Worm (Caenorhabditis elegans) whole organism, young adult: ENCODE results near the gene frpr-7.

ENCODE experiments used
- C17E4.6 ChIP-seq: fragments of 200-800 bp; sonication (Bioruptor generic); IDR thresholded peaks from 2 replicates; pipeline ENCODE4 v1.3.6; 2022; ENCODE audit warnings: missing genetic modification reagents, missing genetic modification characterization, missing compliant biosample characterization
- ama-1 ChIP-seq, 3 experiments: fragments of 150-350 bp in 1 of 3; sonication (generic microtip) in 2 of 3; optimal IDR thresholded peaks; 2 replicates each; lab custom pipeline; 2014 to 2018; ENCODE audit warnings: missing biosample characterization in 2 of 3, missing genetic modification characterization in 2 of 3, missing genetic modification reagents in 2 of 3
- aptf-3 ChIP-seq: fragments of 200-800 bp; sonication (Bioruptor generic); IDR thresholded peaks from 2 replicates; pipeline ENCODE4 v1.3.6; 2022; ENCODE audit warnings: missing genetic modification characterization, missing compliant biosample characterization
- bed-2 ChIP-seq: fragments of 200-800 bp; sonication (Bioruptor generic); IDR thresholded peaks from 2 replicates; pipeline ENCODE4 v1.3.6; 2022; ENCODE audit warnings: missing genetic modification reagents, missing genetic modification characterization, missing compliant biosample characterization
- cebp-2 ChIP-seq: fragments of 200-800 bp; sonication (Bioruptor generic); IDR thresholded peaks from 2 replicates; pipeline ENCODE4 v1.3.6; 2022; ENCODE audit warnings: missing genetic modification characterization, missing compliant biosample characterization
- ceh-27 ChIP-seq: fragments of 200-800 bp; sonication (Bioruptor generic); optimal IDR thresholded peaks from 2 replicates; lab custom pipeline; 2018; ENCODE audit warnings: mild to moderate bottlenecking, missing genetic modification characterization, moderate library complexity, missing compliant biosample characterization
- him-1 ChIP-seq: sonication (generic microtip); optimal IDR thresholded peaks from 2 replicates; lab custom pipeline; 2016; ENCODE audit warnings: missing genotype, missing genetic modification reagents, missing genetic modification characterization, missing compliant biosample characterization
- let-607 ChIP-seq, 2 experiments: fragments of 200-800 bp in 1 of 2; sonication (Bioruptor generic) in 1 of 2; sonication (generic microtip) in 1 of 2; optimal IDR thresholded peaks; 2 replicates each; lab custom pipeline; 2016 to 2018; ENCODE audit warnings: mild to moderate bottlenecking in 2 of 2, missing compliant biosample characterization in 2 of 2, missing genetic modification characterization in 2 of 2, moderate library complexity in 2 of 2, missing genotype in 1 of 2
- nfya-2 ChIP-seq: fragments of 200-800 bp; sonication (Bioruptor generic); IDR thresholded peaks from 2 replicates; pipeline ENCODE4 v1.3.6; 2022; ENCODE audit warnings: missing genetic modification reagents, missing genetic modification characterization, missing compliant biosample characterization
- nhr-90 ChIP-seq: sonication (generic microtip); optimal IDR thresholded peaks from 2 replicates; lab custom pipeline; 2016; ENCODE audit warnings: missing genotype, mild to moderate bottlenecking, missing genetic modification characterization, missing compliant biosample characterization
- pha-4 ChIP-seq: fragments of 150-350 bp; sonication (generic microtip); optimal IDR thresholded peaks from 2 replicates; lab custom pipeline; 2014; ENCODE audit warnings: missing biosample characterization, missing genetic modification reagents, missing genetic modification characterization
- snpc-1.1 ChIP-seq: sonication (generic microtip); optimal IDR thresholded peaks from 2 replicates; lab custom pipeline; 2017; ENCODE audit warnings: missing genetic modification characterization, mild to moderate bottlenecking, missing compliant biosample characterization, antibody characterized with exemption, moderate library complexity, missing genotype, missing genetic modification reagents; ENCODE audit not compliant: insufficient read depth
- unc-130 ChIP-seq: sonication (generic microtip); optimal IDR thresholded peaks from 2 replicates; lab custom pipeline; 2016; ENCODE audit warnings: missing genetic modification reagents, missing genetic modification characterization, missing compliant biosample characterization

DNA sequence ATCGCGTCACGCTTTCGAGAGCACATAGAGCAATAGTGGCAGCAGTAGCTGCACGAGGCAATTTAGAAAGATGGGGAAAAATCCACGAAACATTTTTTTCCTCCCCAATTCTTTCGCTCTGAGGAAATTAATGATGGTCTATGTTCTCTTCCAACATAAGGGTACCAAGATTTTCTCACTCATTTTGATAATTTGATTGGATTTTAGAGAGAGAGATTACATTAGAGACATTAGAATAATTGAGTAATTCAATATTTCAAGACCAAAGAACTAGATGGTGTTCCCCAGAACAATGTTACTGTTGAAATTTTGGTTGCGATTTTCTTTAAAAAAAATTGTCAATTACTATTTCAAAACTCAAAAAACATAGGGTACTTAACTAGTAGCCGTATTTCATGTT, 58.3 kb downstream of the frpr-7 start:
- TF ChIP-seq bed-2 (GFP tag; lab: Robert Waterston, UW) (no peak), nhr-90 (tag; lab: Kevin White, UChicago) (no peak), him-1 (tag; lab: Kevin White, UChicago) (no peak), let-607 (tag; optimal IDR thresholded peaks at IDR 0.05; lab: Kevin White, UChicago) (no peak), snpc-1.1 (tag; lab: Kevin White, UChicago) (no peak), unc-130 (GFP tag; lab: Kevin White, UChicago) (no peak), cebp-2 (GFP tag; lab: Robert Waterston, UW) (no peak), pha-4 (no peak), ama-1 (optimal IDR thresholded peaks at IDR 0.05; lab: Kevin White, UChicago) (no peak), ama-1 (GFP tag; optimal IDR thresholded peaks at IDR 0.05; lab: Kevin White, UChicago) (no peak), nfya-2 (no peak), ceh-27 (GFP tag; lab: Kevin White, UChicago) (no peak), C17E4.6 (no peak), aptf-3 (GFP tag; lab: Robert Waterston, UW) (no peak)
